Worm (Caenorhabditis elegans) whole organism, midembryonic: ENCODE results near the gene dot-1.2.

ENCODE experiments used
- T22C8.4 ChIP-seq: fragments of 200-800 bp; sonication (Bioruptor generic); IDR thresholded peaks from 2 replicates; pipeline ENCODE4 v1.3.6; 2022; ENCODE audit warnings: missing genetic modification characterization, missing compliant biosample characterization
- cog-1 ChIP-seq: sonication (generic microtip); optimal IDR thresholded peaks from 2 replicates; lab custom pipeline; 2016; ENCODE audit warnings: missing genetic modification characterization, missing compliant biosample characterization
- flt-1 ChIP-seq: fragments of 200-800 bp; sonication (Bioruptor generic); IDR thresholded peaks from 2 replicates; pipeline ENCODE4 v1.3.6; 2022; ENCODE audit warnings: missing genetic modification characterization, missing compliant biosample characterization
- klf-2 ChIP-seq: fragments of 200-800 bp; sonication (Bioruptor generic); conservative IDR thresholded peaks from 2 replicates; pipeline ENCODE4 v1.3.6; 2022; ENCODE audit warnings: missing genetic modification reagents, missing genetic modification characterization, missing compliant biosample characterization
- med-1 ChIP-seq: sonication (generic microtip); optimal IDR thresholded peaks from 2 replicates; lab custom pipeline; 2017; ENCODE audit warnings: missing genetic modification characterization, mild to moderate bottlenecking, missing compliant biosample characterization, antibody characterized with exemption, missing genetic modification reagents; ENCODE audit not compliant: insufficient read depth
- ref-1 ChIP-seq: fragments of 200-800 bp; sonication (Bioruptor generic); conservative IDR thresholded peaks from 2 replicates; pipeline ENCODE4 v1.3.6; 2022; ENCODE audit warnings: missing genetic modification reagents, missing genetic modification characterization, missing compliant biosample characterization
- tab-1 ChIP-seq: fragments of 200-800 bp; sonication (Bioruptor generic); IDR thresholded peaks from 2 replicates; pipeline ENCODE4 v1.3.6; 2022; ENCODE audit warnings: missing genetic modification characterization, missing compliant biosample characterization
- ztf-23 ChIP-seq: fragments of 200-800 bp; sonication (Bioruptor generic); IDR thresholded peaks from 2 replicates; pipeline ENCODE4 v1.3.6; 2022; ENCODE audit warnings: missing genetic modification reagents, missing genetic modification characterization, missing compliant biosample characterization
- ztf-29 ChIP-seq: fragments of 200-800 bp; sonication (Bioruptor generic); IDR thresholded peaks from 2 replicates; pipeline ENCODE4 v1.3.6; 2022; ENCODE audit warnings: missing genetic modification reagents, missing genetic modification characterization, missing compliant biosample characterization

The dot-1.2 gene

ce11 chrX:11850082-11850481 lies 19.1 kb downstream of the dot-1.2 start, which contains the start of gene F54F7.3:
Gene F54F7.3 (minus strand): TSS chrX:11850182.
- TF ChIP-seq tab-1 (GFP tag; lab: Robert Waterston, UW) (no peak), cog-1 (tag; lab: Kevin White, UChicago) (no peak), flt-1 (GFP tag; lab: Robert Waterston, UW) (no peak), med-1 (GFP tag; lab: Kevin White, UChicago) (no peak), ztf-23 (GFP tag; lab: Robert Waterston, UW) (no peak), klf-2 (GFP tag; lab: Robert Waterston, UW) (no peak), ref-1 (GFP tag; lab: Robert Waterston, UW) (no peak), T22C8.4 (GFP tag; lab: Robert Waterston, UW) (no peak), ztf-29 (GFP tag; lab: Robert Waterston, UW) (no peak)

ce11 chrX:11848618-11849017 lies 20.5 kb downstream of the dot-1.2 start, which contains the start of gene F54F7.9:
Gene F54F7.9 (minus strand): TSS chrX:11848718.
- TF ChIP-seq ztf-23 (GFP tag; lab: Robert Waterston, UW) (no peak), tab-1 (GFP tag; lab: Robert Waterston, UW) (no peak)

ce11 chrX:11843363-11843762 lies 25.8 kb downstream of the dot-1.2 start, which contains the start of gene F54F7.2:
Gene F54F7.2 (plus strand): TSS chrX:11843663.
- TF ChIP-seq ztf-23 (GFP tag; lab: Robert Waterston, UW), result no peak
- TF ChIP-seq T22C8.4 (GFP tag; lab: Robert Waterston, UW), result no peak
- TF ChIP-seq ztf-29 (GFP tag; lab: Robert Waterston, UW), result no peak
- TF ChIP-seq flt-1 (GFP tag; lab: Robert Waterston, UW), result no peak
- TF ChIP-seq cog-1 (tag; lab: Kevin White, UChicago), result no peak
- TF ChIP-seq klf-2 (GFP tag; lab: Robert Waterston, UW), result no peak
- TF ChIP-seq ref-1 (GFP tag; lab: Robert Waterston, UW), result no peak
- TF ChIP-seq tab-1 (GFP tag; lab: Robert Waterston, UW), result no peak

- TF ChIP-seq ztf-23 (GFP tag; lab: Robert Waterston, UW) (no peak), cog-1 (tag; lab: Kevin White, UChicago) (no peak), flt-1 (GFP tag; lab: Robert Waterston, UW) (no peak), klf-2 (GFP tag; lab: Robert Waterston, UW) (no peak), med-1 (GFP tag; lab: Kevin White, UChicago) (no peak), ztf-29 (GFP tag; lab: Robert Waterston, UW) (no peak), T22C8.4 (GFP tag; lab: Robert Waterston, UW) (no peak)
These were observed 31.8 kb downstream of the dot-1.2 start, which contains the start of gene taf-7.1 for ce11 chrX:11837378-11837777. Gene taf-7.1 (minus strand): TSS chrX:11837478.

ce11 chrX:11828661-11829060 lies 40.5 kb downstream of the dot-1.2 start:
- TF ChIP-seq tab-1 (GFP tag; lab: Robert Waterston, UW) (no peak), cog-1 (tag; lab: Kevin White, UChicago) (no peak), ref-1 (GFP tag; lab: Robert Waterston, UW) (no peak), klf-2 (GFP tag; lab: Robert Waterston, UW) (no peak), med-1 (GFP tag; lab: Kevin White, UChicago) (no peak), ztf-29 (GFP tag; lab: Robert Waterston, UW) (no peak), T22C8.4 (GFP tag; lab: Robert Waterston, UW) (no peak), flt-1 (GFP tag; lab: Robert Waterston, UW) (no peak)

ce11 chrX:11827528-11827927 lies 41.6 kb downstream of the dot-1.2 start:
- TF ChIP-seq cog-1 (tag; lab: Kevin White, UChicago), result no peak
- TF ChIP-seq flt-1 (GFP tag; lab: Robert Waterston, UW), result no peak
- TF ChIP-seq ztf-23 (GFP tag; lab: Robert Waterston, UW), result no peak
- TF ChIP-seq ztf-29 (GFP tag; lab: Robert Waterston, UW), result no peak
- TF ChIP-seq klf-2 (GFP tag; lab: Robert Waterston, UW), result no peak
- TF ChIP-seq T22C8.4 (GFP tag; lab: Robert Waterston, UW), result no peak
- no peak for TF ChIP-seq ref-1 (GFP tag; lab: Robert Waterston, UW)
- no peak for TF ChIP-seq med-1 (GFP tag; lab: Kevin White, UChicago)
- TF ChIP-seq tab-1 (GFP tag; lab: Robert Waterston, UW), result no peak

- TF ChIP-seq klf-2 (GFP tag; lab: Robert Waterston, UW), result no peak
- TF ChIP-seq med-1 (GFP tag; lab: Kevin White, UChicago), result no peak
- TF ChIP-seq ztf-29 (GFP tag; lab: Robert Waterston, UW), result no peak
- no peak for TF ChIP-seq tab-1 (GFP tag; lab: Robert Waterston, UW)
- TF ChIP-seq cog-1 (tag; lab: Kevin White, UChicago), result no peak
- TF ChIP-seq T22C8.4 (GFP tag; lab: Robert Waterston, UW), result no peak
- no peak for TF ChIP-seq ref-1 (GFP tag; lab: Robert Waterston, UW)
- TF ChIP-seq flt-1 (GFP tag; lab: Robert Waterston, UW), result no peak
- TF ChIP-seq ztf-23 (GFP tag; lab: Robert Waterston, UW), result no peak
These were observed 42.3 kb downstream of the dot-1.2 start for ce11 chrX:11826892-11827291.

- no peak for TF ChIP-seq tab-1 (GFP tag; lab: Robert Waterston, UW)
- TF ChIP-seq ref-1 (GFP tag; lab: Robert Waterston, UW), result no peak
These were observed 45.5 kb downstream of the dot-1.2 start, which contains the start of gene tag-241 for ce11 chrX:11823704-11824103. Gene tag-241 (plus strand): TSS chrX:11824004.

- TF ChIP-seq med-1 (GFP tag; lab: Kevin White, UChicago) (no peak), tab-1 (GFP tag; lab: Robert Waterston, UW) (no peak), ztf-29 (GFP tag; lab: Robert Waterston, UW) (no peak), flt-1 (GFP tag; lab: Robert Waterston, UW) (no peak), cog-1 (tag; lab: Kevin White, UChicago) (no peak), klf-2 (GFP tag; lab: Robert Waterston, UW) (no peak), ztf-23 (GFP tag; lab: Robert Waterston, UW) (no peak), T22C8.4 (GFP tag; lab: Robert Waterston, UW) (no peak), ref-1 (GFP tag; lab: Robert Waterston, UW) (no peak)
These were observed 47.9 kb downstream of the dot-1.2 start for ce11 chrX:11821159-11821720.
